Worm (Caenorhabditis elegans) whole organism, L4/young adult: Measurements from ENCODE around the gene T04C12.11.

ENCODE experiments used
- W03F9.2 ChIP-seq: fragments of 150-350 bp; optimal IDR thresholded peaks from 2 replicates; lab custom pipeline; 2014; ENCODE audit warnings: missing biosample characterization, missing genetic modification characterization
- dao-5 ChIP-seq: sonication (generic microtip); optimal IDR thresholded peaks from 2 replicates; lab custom pipeline; 2016; ENCODE audit warnings: missing genotype, missing genetic modification characterization, moderate library complexity, missing compliant biosample characterization
- him-1 ChIP-seq: sonication (generic microtip); optimal IDR thresholded peaks from 2 replicates; lab custom pipeline; 2016; ENCODE audit warnings: missing genotype, missing genetic modification reagents, missing genetic modification characterization, missing compliant biosample characterization

The T04C12.11 gene

ce11 chrV:11078874-11079273 lies 18.8 kb upstream of the T04C12.11 start:
- TF ChIP-seq him-1 (no peak), W03F9.2 (tag; lab: Kevin White, UChicago) (no peak), dao-5 (no peak)

- TF ChIP-seq W03F9.2 (tag; lab: Kevin White, UChicago) (peak; percentile 80), dao-5 (no peak)
These were observed 18.1 kb upstream of the T04C12.11 start, which contains the start of gene act-2 for ce11 chrV:11078104-11078724. Gene act-2 (minus strand): TSS chrV:11078154.

- peak; percentile 25 for TF ChIP-seq dao-5
- TF ChIP-seq him-1: no peak
These were observed 16.3 kb upstream of the T04C12.11 start for ce11 chrV:11076403-11076802.

- TF ChIP-seq W03F9.2 (tag; lab: Kevin White, UChicago) (no peak), him-1 (no peak), dao-5 (no peak)
These were observed 15.9 kb upstream of the T04C12.11 start for ce11 chrV:11076028-11076402.

- no peak for TF ChIP-seq W03F9.2 (tag; lab: Kevin White, UChicago)
- no peak for TF ChIP-seq dao-5
- no peak for TF ChIP-seq him-1
These were observed 15.3 kb upstream of the T04C12.11 start for ce11 chrV:11075209-11076027.

- TF ChIP-seq W03F9.2 (tag; lab: Kevin White, UChicago) (no peak), dao-5 (no peak), him-1 (no peak)
These were observed 14.4 kb upstream of the T04C12.11 start, which contains the start of gene act-3 for ce11 chrV:11074448-11074847. Gene act-3 (minus strand): TSS chrV:11074498.

ce11 chrV:11073354-11073753 lies 13.3 kb upstream of the T04C12.11 start:
- TF ChIP-seq W03F9.2 (tag; lab: Kevin White, UChicago) (no peak), dao-5 (no peak), him-1 (no peak)

ce11 chrV:11071453-11071852 lies 11.4 kb upstream of the T04C12.11 start:
- no peak for TF ChIP-seq him-1
- TF ChIP-seq dao-5: no peak
- TF ChIP-seq W03F9.2 (tag; lab: Kevin White, UChicago): no peak

ce11 chrV:11070388-11070787 lies 10.3 kb upstream of the T04C12.11 start:
- no peak for TF ChIP-seq him-1
- TF ChIP-seq dao-5: no peak
- TF ChIP-seq W03F9.2 (tag; lab: Kevin White, UChicago): no peak

- peak; percentile 51 for TF ChIP-seq W03F9.2 (tag; lab: Kevin White, UChicago)
- no peak for TF ChIP-seq dao-5
These were observed 9.2 kb upstream of the T04C12.11 start, which contains the start of gene T04C12.8 for ce11 chrV:11069277-11069676. Gene T04C12.8 (minus strand): TSS chrV:11069358.

ce11 chrV:11065513-11065912 lies 5.4 kb upstream of the T04C12.11 start, which contains the start of gene nlp-80:
Gene nlp-80 (minus strand): TSS chrV:11065613.
- no peak for TF ChIP-seq him-1
- TF ChIP-seq dao-5: no peak
- no peak for TF ChIP-seq W03F9.2 (tag; lab: Kevin White, UChicago)

ce11 chrV:11063115-11063514 lies 3.0 kb upstream of the T04C12.11 start, which contains the start of gene T04C12.9:
Gene T04C12.9 (minus strand): TSS chrV:11063215.
- no peak for TF ChIP-seq W03F9.2 (tag; lab: Kevin White, UChicago)
- TF ChIP-seq dao-5: no peak
- no peak for TF ChIP-seq him-1

- TF ChIP-seq W03F9.2 (tag; lab: Kevin White, UChicago) (no peak), dao-5 (no peak), him-1 (no peak)
These were observed 1.8 kb upstream of the T04C12.11 start for ce11 chrV:11061887-11062286.

ce11 chrV:11059180-11059579 lies 909 bp downstream of the T04C12.11 start, which contains the start of gene T04C12.1:
Gene T04C12.1 (minus strand): TSS chrV:11059269.
- no peak for TF ChIP-seq W03F9.2 (tag; lab: Kevin White, UChicago)
- no peak for TF ChIP-seq him-1
- no peak for TF ChIP-seq dao-5

- no peak for TF ChIP-seq him-1
- TF ChIP-seq dao-5: no peak
- TF ChIP-seq W03F9.2 (tag; lab: Kevin White, UChicago): no peak
These were observed 3.0 kb downstream of the T04C12.11 start, which contains the start of gene srh-75 for ce11 chrV:11057043-11057442. Gene srh-75 (minus strand): TSS chrV:11057143.
